Worm (Caenorhabditis elegans) whole organism, L2 larva: Measurements from ENCODE around the gene cyp-13A6.
A peak's percentile ranks its signal among the peaks of the same experiment; 100 is the strongest.

Source experiments
- F13H6.1 ChIP-seq: sonication (generic microtip); optimal IDR thresholded peaks from 2 replicates; lab custom pipeline; 2016; ENCODE audit warnings: missing genetic modification characterization, missing compliant biosample characterization
- R02D3.7 ChIP-seq: fragments of 150-350 bp; optimal IDR thresholded peaks from 2 replicates; lab custom pipeline; 2014; ENCODE audit warnings: missing biosample characterization, missing genetic modification characterization
- Y55F3AM.14 ChIP-seq: fragments of 200-800 bp; sonication (Bioruptor generic); optimal IDR thresholded peaks from 2 replicates; lab custom pipeline; 2018; ENCODE audit warnings: mild to moderate bottlenecking, missing genetic modification characterization, missing compliant biosample characterization
- ZK546.5 ChIP-seq: sonication (generic microtip); optimal IDR thresholded peaks from 2 replicates; lab custom pipeline; 2017; ENCODE audit warnings: missing biosample characterization, missing genetic modification characterization
- alr-1 ChIP-seq: fragments of 150-350 bp; optimal IDR thresholded peaks from 2 replicates; lab custom pipeline; 2014; ENCODE audit warnings: missing biosample characterization, missing genetic modification characterization
- aly-2 ChIP-seq: fragments of 150-350 bp; optimal IDR thresholded peaks from 2 replicates; lab custom pipeline; 2014; ENCODE audit warnings: missing biosample characterization, missing genetic modification characterization
- ceh-82 ChIP-seq: fragments of 150-350 bp; optimal IDR thresholded peaks from 2 replicates; lab custom pipeline; 2014; ENCODE audit warnings: missing biosample characterization, missing genetic modification characterization
- crh-2 ChIP-seq: sonication (generic microtip); optimal IDR thresholded peaks from 2 replicates; lab custom pipeline; 2017; ENCODE audit warnings: missing biosample characterization, missing genetic modification characterization
- dmd-4 ChIP-seq: sonication (generic microtip); optimal IDR thresholded peaks from 2 replicates; lab custom pipeline; 2017; ENCODE audit warnings: missing biosample characterization, missing genetic modification characterization
- egl-27 ChIP-seq: sonication (generic microtip); optimal IDR thresholded peaks from 3 replicates; lab custom pipeline; 2017; ENCODE audit warnings: missing biosample characterization, missing genetic modification reagents, missing genetic modification characterization
- elt-1 ChIP-seq: fragments of 150-350 bp; optimal IDR thresholded peaks from 2 replicates; lab custom pipeline; 2014; ENCODE audit warnings: missing biosample characterization, missing genetic modification characterization
- elt-3 ChIP-seq: sonication (generic microtip); optimal IDR thresholded peaks from 2 replicates; lab custom pipeline; 2017; ENCODE audit warnings: missing biosample characterization, missing genetic modification characterization
- fos-1 ChIP-seq: fragments of 150-350 bp; optimal IDR thresholded peaks from 2 replicates; lab custom pipeline; 2014; ENCODE audit warnings: missing biosample characterization, missing genetic modification characterization
- lin-11 ChIP-seq: fragments of 150-350 bp; sonication (generic microtip); optimal IDR thresholded peaks from 2 replicates; lab custom pipeline; 2014; ENCODE audit warnings: missing biosample characterization, missing genetic modification characterization, inconsistent platforms, mixed read lengths
- lin-13 ChIP-seq: fragments of 150-350 bp; optimal IDR thresholded peaks from 2 replicates; lab custom pipeline; 2014; ENCODE audit warnings: missing biosample characterization, missing genetic modification reagents, missing genetic modification characterization
- lin-39 ChIP-seq: fragments of 150-350 bp; optimal IDR thresholded peaks from 2 replicates; lab custom pipeline; 2014; ENCODE audit warnings: missing biosample characterization, missing genetic modification reagents, missing genetic modification characterization
- lsy-2 ChIP-seq, 2 experiments: fragments of 150-350 bp in 1 of 2; sonication (generic microtip) in 1 of 2; optimal IDR thresholded peaks; 2 replicates each; lab custom pipeline; 2014 to 2017; ENCODE audit warnings: missing biosample characterization in 2 of 2, missing genetic modification characterization in 2 of 2
- mbf-1 ChIP-seq: sonication (generic microtip); optimal IDR thresholded peaks from 2 replicates; lab custom pipeline; 2017; ENCODE audit warnings: missing biosample characterization, missing genetic modification characterization
- nhr-10 ChIP-seq: sonication (generic microtip); optimal IDR thresholded peaks from 2 replicates; lab custom pipeline; 2017; ENCODE audit warnings: missing biosample characterization, missing genetic modification characterization
- nhr-21 ChIP-seq: fragments of 150-350 bp; optimal IDR thresholded peaks from 2 replicates; lab custom pipeline; 2014; ENCODE audit warnings: missing biosample characterization, missing genetic modification characterization
- nhr-237 ChIP-seq: fragments of 150-350 bp; optimal IDR thresholded peaks from 2 replicates; lab custom pipeline; 2014; ENCODE audit warnings: missing biosample characterization, missing genetic modification characterization
- nhr-77 ChIP-seq: fragments of 150-350 bp; optimal IDR thresholded peaks from 2 replicates; lab custom pipeline; 2014; ENCODE audit warnings: missing biosample characterization, missing genetic modification characterization
- peb-1 ChIP-seq: fragments of 150-350 bp; optimal IDR thresholded peaks from 2 replicates; lab custom pipeline; 2014; ENCODE audit warnings: missing biosample characterization, missing genetic modification characterization
- sem-4 ChIP-seq: fragments of 150-350 bp; optimal IDR thresholded peaks from 2 replicates; lab custom pipeline; 2014; ENCODE audit warnings: missing biosample characterization, missing genetic modification reagents, missing genetic modification characterization
- skn-1 ChIP-seq: sonication (generic microtip); optimal IDR thresholded peaks from 2 replicates; lab custom pipeline; 2017; ENCODE audit warnings: missing biosample characterization, missing genetic modification characterization
- sma-3 ChIP-seq: sonication (generic microtip); optimal IDR thresholded peaks from 2 replicates; lab custom pipeline; 2016; ENCODE audit warnings: missing genetic modification reagents, missing genetic modification characterization, missing compliant biosample characterization
- sma-9 ChIP-seq, 2 experiments: fragments of 150-350 bp in 1 of 2; sonication (generic microtip) in 1 of 2; optimal IDR thresholded peaks; 2 replicates each; lab custom pipeline; 2014 to 2016; ENCODE audit warnings: missing genetic modification characterization in 2 of 2, mild to moderate bottlenecking in 1 of 2, missing biosample characterization in 1 of 2, missing compliant biosample characterization in 1 of 2, missing genetic modification reagents in 1 of 2, moderate library complexity in 1 of 2
- unc-39 ChIP-seq: fragments of 150-350 bp; optimal IDR thresholded peaks from 2 replicates; lab custom pipeline; 2014; ENCODE audit warnings: missing biosample characterization, missing genetic modification characterization
- ztf-11 ChIP-seq: sonication (generic microtip); optimal IDR thresholded peaks from 2 replicates; lab custom pipeline; 2017; ENCODE audit warnings: missing biosample characterization, missing genetic modification characterization
- ztf-4 ChIP-seq: fragments of 150-350 bp; optimal IDR thresholded peaks from 2 replicates; lab custom pipeline; 2014; ENCODE audit warnings: missing biosample characterization, missing genetic modification characterization

The cyp-13A6 gene

DNA sequence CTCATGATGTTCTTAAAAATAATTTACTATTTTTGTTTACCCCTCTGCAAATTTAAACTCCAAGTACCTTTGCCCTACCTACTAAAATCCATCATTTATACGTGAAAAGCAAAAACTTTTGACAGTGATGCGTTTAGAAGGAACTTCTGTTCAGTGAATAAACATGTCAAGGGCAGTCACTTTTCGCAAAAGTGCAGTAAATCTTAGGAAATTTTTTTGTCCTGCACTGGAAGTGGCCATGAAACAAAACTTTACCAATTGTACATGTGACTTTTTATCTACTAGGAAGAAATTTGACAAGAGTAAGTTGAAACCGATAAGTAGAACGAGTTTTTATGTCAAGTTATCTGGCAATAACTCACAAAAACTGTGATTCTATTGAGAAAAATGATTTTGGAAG lies 16.4 kb downstream of the cyp-13A6 start:
- TF ChIP-seq peb-1 (tag; lab: Kevin White, UChicago): no peak
- TF ChIP-seq nhr-21: peak; percentile 1
- TF ChIP-seq ceh-82 (tag; lab: Kevin White, UChicago): no peak
- no peak for TF ChIP-seq ztf-11 (tag; lab: Kevin White, UChicago)
- peak in 1 of 2 experiments; percentile 7 for TF ChIP-seq lsy-2 (tag; optimal IDR thresholded peaks at IDR 0.05; lab: Kevin White, UChicago)
- TF ChIP-seq sma-9 (GFP tag; optimal IDR thresholded peaks at IDR 0.05; lab: Kevin White, UChicago): peak; percentile 36
- TF ChIP-seq sma-9 (tag; optimal IDR thresholded peaks at IDR 0.05; lab: Kevin White, UChicago): no peak
- TF ChIP-seq Y55F3AM.14 (GFP tag; lab: Kevin White, UChicago): no peak

DNA sequence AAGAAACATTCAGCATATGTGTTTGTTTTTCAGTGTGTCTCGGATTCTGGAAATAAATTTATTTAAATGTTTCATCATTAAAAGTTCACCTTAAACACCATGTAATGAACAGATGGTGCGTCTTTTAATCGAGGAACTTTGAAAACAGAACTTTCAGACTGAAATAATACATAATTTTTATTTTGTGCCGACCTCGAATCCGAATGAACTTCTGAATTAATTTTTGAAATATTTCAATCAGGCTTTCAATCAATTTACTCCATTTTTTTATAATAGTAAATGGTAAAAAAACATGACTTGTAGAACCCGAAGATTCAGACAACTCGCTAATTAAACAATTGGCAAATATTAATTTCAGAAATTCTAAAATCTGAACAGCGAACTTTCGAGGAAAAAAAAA lies 20.3 kb downstream of the cyp-13A6 start, which contains the start of gene T10B9.14:
TSS of gene T10B9.14 (minus strand) at position 101 of the 400 bp plus-strand sequence.
- TF ChIP-seq elt-1 (no peak), aly-2 (tag; lab: Kevin White, UChicago) (no peak), sma-9 (GFP tag; optimal IDR thresholded peaks at IDR 0.05; lab: Kevin White, UChicago) (no peak), sma-9 (tag; optimal IDR thresholded peaks at IDR 0.05; lab: Kevin White, UChicago) (no peak), ceh-82 (tag; lab: Kevin White, UChicago) (no peak), lin-13 (no peak), R02D3.7 (tag; lab: Kevin White, UChicago) (no peak), nhr-237 (tag; lab: Kevin White, UChicago) (no peak), unc-39 (tag; lab: Kevin White, UChicago) (no peak), sem-4 (tag; lab: Kevin White, UChicago) (no peak), lin-11 (no peak), sma-3 (GFP tag; lab: Kevin White, UChicago) (no peak), egl-27 (tag; lab: Kevin White, UChicago) (no peak), elt-3 (tag; lab: Kevin White, UChicago) (no peak), ZK546.5 (no peak), lsy-2 (tag; optimal IDR thresholded peaks at IDR 0.05; lab: Kevin White, UChicago) (no peak), alr-1 (tag; lab: Kevin White, UChicago) (no peak), nhr-10 (tag; lab: Kevin White, UChicago) (no peak), dmd-4 (tag; lab: Kevin White, UChicago) (no peak)

DNA sequence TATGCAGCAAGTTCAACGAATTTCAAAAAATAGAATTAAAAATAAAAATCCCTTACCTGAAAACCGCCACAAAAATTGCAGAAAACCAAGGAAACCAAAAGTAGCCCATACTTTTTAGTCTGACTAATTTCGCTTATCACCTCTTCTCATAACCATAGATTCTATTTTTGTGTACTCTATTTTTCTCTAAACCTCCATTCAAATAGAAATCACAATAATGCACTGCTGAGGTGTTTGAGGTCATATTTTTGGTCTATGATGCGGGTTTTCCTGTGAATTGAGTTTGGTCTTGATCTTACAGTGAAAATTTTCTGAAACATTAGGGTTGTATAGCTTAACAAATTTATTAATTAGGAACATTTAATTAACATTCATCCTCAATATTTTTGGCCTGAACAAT lies 20.8 kb downstream of the cyp-13A6 start, which contains the start of gene cyp-13A1:
TSS of gene cyp-13A1 (minus strand) at position 156 of the 400 bp plus-strand sequence.
- TF ChIP-seq dmd-4 (tag; lab: Kevin White, UChicago): no peak
- TF ChIP-seq ceh-82 (tag; lab: Kevin White, UChicago): no peak
- peak; percentile 77 for TF ChIP-seq fos-1 (tag; lab: Kevin White, UChicago)
- TF ChIP-seq sma-9 (GFP tag; optimal IDR thresholded peaks at IDR 0.05; lab: Kevin White, UChicago): peak; percentile 54
- TF ChIP-seq sma-9 (tag; optimal IDR thresholded peaks at IDR 0.05; lab: Kevin White, UChicago): no peak
- TF ChIP-seq crh-2 (tag; lab: Kevin White, UChicago): peak; percentile 13

DNA sequence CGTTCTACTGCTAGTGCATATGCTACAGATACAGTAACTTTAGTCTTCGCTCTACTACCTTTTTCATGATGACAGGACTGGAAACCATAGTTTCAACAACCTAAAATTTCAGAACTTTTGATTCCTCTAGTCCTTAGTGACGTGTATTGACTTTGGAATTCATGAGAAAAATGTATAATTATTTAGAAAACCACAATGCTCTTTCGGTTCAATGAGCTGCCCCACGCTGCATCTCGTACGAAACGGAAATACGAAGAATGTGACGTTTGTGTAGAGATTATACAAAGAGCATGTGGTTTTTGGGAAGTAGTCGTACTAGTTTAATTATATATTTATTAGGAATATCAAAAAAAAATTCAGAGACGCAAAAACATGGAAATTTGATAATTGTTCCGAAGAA lies 24.1 kb downstream of the cyp-13A6 start:
- no peak for TF ChIP-seq lin-11
- TF ChIP-seq lin-13: no peak
- TF ChIP-seq elt-1: no peak
- no peak for TF ChIP-seq sma-9 (GFP tag; optimal IDR thresholded peaks at IDR 0.05; lab: Kevin White, UChicago)
- no peak for TF ChIP-seq sma-9 (tag; optimal IDR thresholded peaks at IDR 0.05; lab: Kevin White, UChicago)
- no peak for TF ChIP-seq elt-3 (tag; lab: Kevin White, UChicago)
- TF ChIP-seq ztf-4 (tag; lab: Kevin White, UChicago): no peak
- TF ChIP-seq F13H6.1 (tag; lab: Kevin White, UChicago): no peak
- no peak for TF ChIP-seq mbf-1 (tag; lab: Kevin White, UChicago)
- TF ChIP-seq crh-2 (tag; lab: Kevin White, UChicago): no peak
- TF ChIP-seq aly-2 (tag; lab: Kevin White, UChicago): no peak
- TF ChIP-seq skn-1 (tag; lab: Kevin White, UChicago): no peak

DNA sequence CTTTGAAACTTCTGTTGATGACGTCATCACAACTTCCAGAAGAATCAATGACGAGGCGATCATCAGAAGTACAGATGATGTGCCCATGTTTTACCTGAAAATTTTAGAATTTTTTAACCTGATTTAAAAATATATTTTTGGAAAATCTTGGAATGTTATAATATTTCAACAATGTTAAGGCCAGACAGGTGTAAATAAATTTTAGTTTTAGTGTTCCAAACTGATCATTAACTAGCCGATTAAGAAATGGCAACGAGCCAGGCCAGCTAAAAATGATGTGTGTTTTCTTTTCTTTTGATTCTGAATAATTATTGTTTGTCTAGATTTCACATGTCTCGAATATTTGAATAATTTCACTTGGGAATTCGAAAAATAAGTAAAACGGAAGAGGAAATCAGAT lies 26.8 kb downstream of the cyp-13A6 start, which contains the start of gene T10B9.9:
TSS of gene T10B9.9 (minus strand) at position 101 of the 400 bp plus-strand sequence.
- TF ChIP-seq nhr-237 (tag; lab: Kevin White, UChicago): no peak
- no peak for TF ChIP-seq sma-9 (GFP tag; optimal IDR thresholded peaks at IDR 0.05; lab: Kevin White, UChicago)
- no peak for TF ChIP-seq sma-9 (tag; optimal IDR thresholded peaks at IDR 0.05; lab: Kevin White, UChicago)
- no peak for TF ChIP-seq lin-39 (tag; lab: Kevin White, UChicago)
- TF ChIP-seq nhr-77 (tag; lab: Kevin White, UChicago): no peak
- no peak for TF ChIP-seq fos-1 (tag; lab: Kevin White, UChicago)
- TF ChIP-seq ZK546.5: no peak
- TF ChIP-seq ztf-4 (tag; lab: Kevin White, UChicago): no peak
- TF ChIP-seq ceh-82 (tag; lab: Kevin White, UChicago): no peak
- TF ChIP-seq elt-3 (tag; lab: Kevin White, UChicago): no peak
- no peak for TF ChIP-seq unc-39 (tag; lab: Kevin White, UChicago)
- TF ChIP-seq lin-11: no peak
- no peak for TF ChIP-seq nhr-21
